Worm (Caenorhabditis elegans): Measurements from ENCODE around the gene glt-1.

DNA sequence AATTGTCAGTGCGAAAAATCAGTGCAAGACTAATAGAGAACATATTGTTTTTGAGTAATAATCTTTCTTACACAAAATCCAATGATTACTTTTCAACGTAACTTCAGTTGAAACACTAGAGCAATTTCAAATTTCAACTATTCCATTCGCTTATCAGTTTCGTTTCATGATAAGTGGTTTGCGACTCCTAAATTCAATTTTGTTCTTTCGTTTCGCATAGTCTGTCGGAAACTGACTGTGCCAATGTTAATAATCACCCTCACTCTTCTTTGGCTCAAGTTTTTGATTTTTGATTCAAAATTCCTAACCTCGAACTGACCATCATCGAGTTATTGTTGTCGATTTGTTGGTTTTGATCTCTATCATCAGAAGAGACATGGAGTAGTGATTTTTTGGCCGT is 52.9 kb downstream of the glt-1 start:
- TF ChIP-seq zip-11 (GFP tag; IDR thresholded peaks at IDR 0.05) (no peak), nhr-11 (tag; optimal IDR thresholded peaks at IDR 0.05) (no peak), ama-1 (optimal IDR thresholded peaks at IDR 0.05) (no peak), saeg-2 (GFP tag; IDR thresholded peaks at IDR 0.05) (no peak), pqm-1 (tag; optimal IDR thresholded peaks at IDR 0.05) (peak; percentile 89), nhr-28 (tag; optimal IDR thresholded peaks at IDR 0.05) (peak; percentile 51), unc-62 (GFP tag; optimal IDR thresholded peaks at IDR 0.05 in 1 of 2) (no peak), unc-62 (tag; optimal IDR thresholded peaks at IDR 0.05) (no peak), mdl-1 (tag; optimal IDR thresholded peaks at IDR 0.05) (no peak), dmd-8 (GFP tag; IDR thresholded peaks at IDR 0.05) (no peak), skn-1 (tag; optimal IDR thresholded peaks at IDR 0.05) (no peak)

Measured in whole organism, L4 larva.